Fruit fly (Drosophila melanogaster) whole organism, embryonic: ENCODE measurements around the gene CG2898.

Experiments used
- B-H2 ChIP-seq: fragments of 200-800 bp; sonication (Bioruptor generic); optimal IDR thresholded peaks from 2 replicates; lab custom pipeline; 2018; ENCODE audit warnings: missing biosample characterization, mild to moderate bottlenecking, missing genetic modification characterization
- CG10462 ChIP-seq: fragments of 200-800 bp; sonication (Bioruptor generic); optimal IDR thresholded peaks from 2 replicates; lab custom pipeline; 2016; ENCODE audit warnings: missing biosample characterization, missing genetic modification characterization
- CG10565 ChIP-seq: fragments of 200-800 bp; sonication (Bioruptor generic); optimal IDR thresholded peaks from 3 replicates; lab custom pipeline; 2016; ENCODE audit warnings: missing biosample characterization, mild to moderate bottlenecking, missing genetic modification characterization
- CG11696 ChIP-seq: fragments of 200-800 bp; sonication (Bioruptor generic); IDR thresholded peaks from 2 replicates; pipeline ENCODE4 v1.3.6; 2022; ENCODE audit warnings: missing biosample characterization, missing genetic modification characterization
- CG11723 ChIP-seq: fragments of 200-800 bp; sonication (Bioruptor generic); optimal IDR thresholded peaks from 2 replicates; lab custom pipeline; 2017; ENCODE audit warnings: missing biosample characterization, mild to moderate bottlenecking, missing genetic modification characterization
- CG13424 ChIP-seq: fragments of 200-800 bp; sonication (Bioruptor generic); optimal IDR thresholded peaks from 2 replicates; lab custom pipeline; 2019; ENCODE audit warnings: missing biosample characterization, mild to moderate bottlenecking, missing genetic modification characterization, moderate library complexity
- CG15269 ChIP-seq: fragments of 200-800 bp; sonication (Bioruptor generic); optimal IDR thresholded peaks from 2 replicates; lab custom pipeline; 2018; ENCODE audit warnings: missing biosample characterization, mild to moderate bottlenecking, missing genetic modification characterization, moderate library complexity
- CG15514 ChIP-seq: fragments of 200-800 bp; sonication (Bioruptor generic); optimal IDR thresholded peaks from 3 replicates; lab custom pipeline; 2017; ENCODE audit warnings: missing biosample characterization, missing genetic modification characterization, mild to moderate bottlenecking, moderate library complexity, missing genetic modification reagents
- CG1832 ChIP-seq: fragments of 200-800 bp; sonication (Bioruptor generic); optimal IDR thresholded peaks from 2 replicates; lab custom pipeline; 2017; ENCODE audit warnings: missing biosample characterization, mild to moderate bottlenecking, missing genetic modification characterization, inconsistent platforms
- CG30403 ChIP-seq: fragments of 200-800 bp; sonication (Bioruptor generic); optimal IDR thresholded peaks from 3 replicates; lab custom pipeline; 2016; ENCODE audit warnings: missing biosample characterization, missing genetic modification characterization
- CG3281 ChIP-seq: fragments of 200-800 bp; sonication (Bioruptor generic); optimal IDR thresholded peaks from 3 replicates; lab custom pipeline; 2017; ENCODE audit warnings: missing biosample characterization, mild to moderate bottlenecking, missing genetic modification characterization
- CG4282 ChIP-seq: fragments of 200-800 bp; sonication (Bioruptor generic); optimal IDR thresholded peaks from 2 replicates; lab custom pipeline; 2016; ENCODE audit warnings: missing biosample characterization, missing genetic modification characterization
- CG5245 ChIP-seq: fragments of 200-800 bp; sonication (Bioruptor generic); optimal IDR thresholded peaks from 3 replicates; lab custom pipeline; 2016; ENCODE audit warnings: missing biosample characterization, missing genetic modification characterization
- CG5953 ChIP-seq: fragments of 200-800 bp; sonication (Bioruptor generic); IDR thresholded peaks from 2 replicates; pipeline ENCODE4 v1.3.6; 2022; ENCODE audit warnings: missing biosample characterization, missing genetic modification characterization
- CG6175 ChIP-seq: fragments of 200-800 bp; sonication (Bioruptor generic); IDR thresholded peaks from 3 replicates; pipeline ENCODE4 v1.3.6; 2022; ENCODE audit warnings: missing biosample characterization, missing genetic modification characterization
- CG6813 ChIP-seq: fragments of 200-800 bp; sonication (Bioruptor generic); optimal IDR thresholded peaks from 2 replicates; lab custom pipeline; 2017; ENCODE audit warnings: missing biosample characterization, missing genetic modification characterization, mild to moderate bottlenecking, moderate library complexity, missing genetic modification reagents
- CG6854 ChIP-seq: fragments of 200-800 bp; sonication (Bioruptor generic); optimal IDR thresholded peaks from 3 replicates; lab custom pipeline; 2017; ENCODE audit warnings: missing biosample characterization, mild to moderate bottlenecking, missing genetic modification characterization
- CG7271 ChIP-seq: fragments of 200-800 bp; sonication (Bioruptor generic); optimal IDR thresholded peaks from 2 replicates; lab custom pipeline; 2018; ENCODE audit warnings: missing biosample characterization, mild to moderate bottlenecking, missing genetic modification characterization, moderate library complexity
- CG7963 ChIP-seq: fragments of 200-800 bp; sonication (Bioruptor generic); IDR thresholded peaks from 3 replicates; pipeline ENCODE4 v1.3.6; 2022; ENCODE audit warnings: missing biosample characterization, missing genetic modification characterization; ENCODE audit not compliant: partially characterized antibody
- Chrac-16 ChIP-seq: fragments of 200-800 bp; sonication (Bioruptor generic); optimal IDR thresholded peaks from 3 replicates; lab custom pipeline; 2016; ENCODE audit warnings: missing biosample characterization, missing genetic modification characterization
- ERR ChIP-seq: fragments of 200-800 bp; sonication (Bioruptor generic); optimal IDR thresholded peaks from 2 replicates; lab custom pipeline; 2016; ENCODE audit warnings: missing biosample characterization, missing genetic modification characterization
- Ets65A ChIP-seq: fragments of 200-800 bp; sonication (Bioruptor generic); peaks from one replicate; lab custom pipeline; 2016; ENCODE audit warnings: missing biosample characterization, missing genetic modification characterization
- H2.0 ChIP-seq: fragments of 200-800 bp; sonication (Bioruptor generic); IDR thresholded peaks from 2 replicates; pipeline ENCODE4 v1.3.6; 2022; ENCODE audit warnings: missing biosample characterization, missing genetic modification characterization
- HLHmδ ChIP-seq: fragments of 200-800 bp; sonication (Bioruptor generic); optimal IDR thresholded peaks from 2 replicates; lab custom pipeline; 2018; ENCODE audit warnings: missing biosample characterization, mild to moderate bottlenecking, missing genetic modification characterization, moderate library complexity
- Max ChIP-seq: fragments of 200-800 bp; sonication (Bioruptor generic); optimal IDR thresholded peaks from 2 replicates; lab custom pipeline; 2016; ENCODE audit warnings: missing biosample characterization, mild to moderate bottlenecking, missing genetic modification characterization
- Myb ChIP-seq: fragments of 200-800 bp; sonication (Bioruptor generic); optimal IDR thresholded peaks from 2 replicates; lab custom pipeline; 2016; ENCODE audit warnings: missing biosample characterization, missing genetic modification characterization
- NK7.1 ChIP-seq: fragments of 200-800 bp; sonication (Bioruptor generic); optimal IDR thresholded peaks from 3 replicates; lab custom pipeline; 2016; ENCODE audit warnings: missing biosample characterization, missing genetic modification characterization
- Ptx1 ChIP-seq: fragments of 200-800 bp; sonication (Bioruptor generic); IDR thresholded peaks from 2 replicates; pipeline ENCODE4 v1.3.6; 2022; ENCODE audit warnings: missing biosample characterization, missing genetic modification characterization
- Side ChIP-seq: fragments of 200-800 bp; sonication (Bioruptor generic); optimal IDR thresholded peaks from 2 replicates; lab custom pipeline; 2016; ENCODE audit warnings: missing biosample characterization, missing genetic modification characterization
- Sox102F ChIP-seq: fragments of 200-800 bp; sonication (Bioruptor generic); optimal IDR thresholded peaks from 2 replicates; lab custom pipeline; 2018; ENCODE audit warnings: missing biosample characterization, mild to moderate bottlenecking, missing genetic modification characterization, moderate library complexity
- Spps ChIP-seq: fragments of 200-800 bp; sonication (Bioruptor generic); optimal IDR thresholded peaks from 2 replicates; lab custom pipeline; 2018; ENCODE audit warnings: missing biosample characterization, mild to moderate bottlenecking, missing genetic modification characterization
- YL-1 ChIP-seq: fragments of 200-800 bp; sonication (Bioruptor generic); optimal IDR thresholded peaks from 3 replicates; lab custom pipeline; 2017; ENCODE audit warnings: missing biosample characterization, mild to moderate bottlenecking, missing genetic modification characterization
- amos ChIP-seq: fragments of 200-800 bp; sonication (Bioruptor generic); IDR thresholded peaks from 2 replicates; pipeline ENCODE4 v1.3.6; 2022; ENCODE audit warnings: missing biosample characterization, missing genetic modification characterization; ENCODE audit not compliant: partially characterized antibody
- eve ChIP-seq, 2 experiments: fragments of >200 bp; optimal IDR thresholded peaks; 2 replicates each; lab custom pipeline; 2017; ENCODE audit warnings: missing biosample characterization in 2 of 2, missing genetic modification characterization in 2 of 2
- exex ChIP-seq: fragments of 200-800 bp; sonication (Bioruptor generic); optimal IDR thresholded peaks from 4 replicates; lab custom pipeline; 2018; ENCODE audit warnings: missing biosample characterization, mild to moderate bottlenecking, missing genetic modification characterization, moderate library complexity
- gce ChIP-seq: fragments of 200-800 bp; sonication (Bioruptor generic); IDR thresholded peaks from 3 replicates; pipeline ENCODE4 v1.3.6; 2022; ENCODE audit warnings: missing biosample characterization, missing genetic modification characterization
- gcm ChIP-seq: fragments of 200-800 bp; sonication (Bioruptor generic); optimal IDR thresholded peaks from 2 replicates; lab custom pipeline; 2019; ENCODE audit warnings: missing biosample characterization, mild to moderate bottlenecking, missing genetic modification characterization, moderate library complexity
- her ChIP-seq: fragments of 200-800 bp; sonication (Bioruptor generic); optimal IDR thresholded peaks from 2 replicates; lab custom pipeline; 2016; ENCODE audit warnings: missing biosample characterization, missing genetic modification characterization
- insv ChIP-seq, 2 experiments: fragments of 200-800 bp; sonication (Bioruptor generic); optimal IDR thresholded peaks; 3 replicates each; lab custom pipeline; 2016 to 2018; ENCODE audit warnings: missing biosample characterization in 2 of 2, missing genetic modification characterization in 2 of 2
- mam ChIP-seq: fragments of 200-800 bp; sonication (Bioruptor generic); optimal IDR thresholded peaks from 3 replicates; lab custom pipeline; 2016; ENCODE audit warnings: missing biosample characterization, missing genetic modification characterization
- odd ChIP-seq: fragments of 200-800 bp; sonication (Bioruptor generic); optimal IDR thresholded peaks from 2 replicates; lab custom pipeline; 2017; ENCODE audit warnings: missing biosample characterization, mild to moderate bottlenecking, missing genetic modification characterization
- pfk ChIP-seq: fragments of 200-800 bp; sonication (Bioruptor generic); optimal IDR thresholded peaks from 2 replicates; lab custom pipeline; 2018; ENCODE audit warnings: missing biosample characterization, mild to moderate bottlenecking, missing genetic modification characterization, moderate library complexity
- pho ChIP-seq: fragments of 200-800 bp; sonication (Bioruptor generic); optimal IDR thresholded peaks from 2 replicates; lab custom pipeline; 2016; ENCODE audit warnings: missing biosample characterization, missing genetic modification characterization
- pum ChIP-seq: fragments of 200-800 bp; sonication (Bioruptor generic); optimal IDR thresholded peaks from 2 replicates; lab custom pipeline; 2016; ENCODE audit warnings: missing biosample characterization, missing genetic modification characterization
- ranshi ChIP-seq: fragments of 200-800 bp; sonication (Bioruptor generic); IDR thresholded peaks from 2 replicates; pipeline ENCODE4 v1.3.6; 2022; ENCODE audit warnings: missing biosample characterization, missing genetic modification characterization
- ro ChIP-seq: fragments of 200-800 bp; sonication (Bioruptor generic); IDR thresholded peaks from 2 replicates; pipeline ENCODE4 v1.3.6; 2022; ENCODE audit warnings: missing biosample characterization, missing genetic modification characterization
- sd ChIP-seq: fragments of 200-800 bp; sonication (Bioruptor generic); optimal IDR thresholded peaks from 3 replicates; lab custom pipeline; 2018; ENCODE audit warnings: missing biosample characterization, mild to moderate bottlenecking, missing genetic modification characterization, moderate library complexity
- sr ChIP-seq: fragments of 200-800 bp; sonication (Bioruptor generic); IDR thresholded peaks from 3 replicates; pipeline ENCODE4 v1.3.6; 2022; ENCODE audit warnings: missing biosample characterization, missing genetic modification characterization
- tin ChIP-seq: fragments of 200-800 bp; sonication (Bioruptor generic); optimal IDR thresholded peaks from 3 replicates; lab custom pipeline; 2016; ENCODE audit warnings: missing biosample characterization, missing genetic modification characterization
- tna ChIP-seq: fragments of 200-800 bp; sonication (Bioruptor generic); IDR thresholded peaks from 2 replicates; pipeline ENCODE4 v1.3.6; 2022; ENCODE audit warnings: missing biosample characterization, missing genetic modification characterization; ENCODE audit not compliant: partially characterized antibody
- vnd ChIP-seq: fragments of 200-800 bp; sonication (Bioruptor generic); IDR thresholded peaks from 3 replicates; pipeline ENCODE4 v1.3.6; 2022; ENCODE audit warnings: missing biosample characterization, missing genetic modification characterization; ENCODE audit not compliant: partially characterized antibody

Gene CG2898

dm6 chrX:10385757-10386156 is 10.6 kb downstream of the CG2898 start, which contains the start of the genes Psf3 and flw (continued):
- TF ChIP-seq CG5245 (peak; percentile 4), Spps (no peak), tin (GFP tag; lab: Kevin White, UChicago) (no peak), Max (no peak), Myb (GFP tag; lab: Kevin White, UChicago) (peak; percentile 89), HLHmδ (GFP tag; lab: Kevin White, UChicago) (no peak), B-H2 (GFP tag; lab: Kevin White, UChicago) (peak; percentile 42), CG15514 (GFP tag; lab: Kevin White, UChicago) (peak; percentile 47), Chrac-16 (no peak), ro (GFP tag; lab: Robert Waterston, UW) (no peak), CG5953 (0 out of 2 replicates have a peak, but pooled peaks have one; percentile 34), CG7271 (tag; lab: Kevin White, UChicago) (no peak), Sox102F (GFP tag; lab: Kevin White, UChicago) (no peak), amos (GFP tag; lab: Robert Waterston, UW) (peak; percentile 83), Ptx1 (0 out of 2 replicates have a peak, but pooled peaks have one; percentile 7), tna (peak; percentile 54; the same call in 1 of the 2 replicates), vnd (peak; percentile 49; the same call in 1 of the 3 replicates), CG1832 (GFP tag; lab: Kevin White, UChicago) (no peak), odd (peak; percentile 14), CG11723 (GFP tag; lab: Kevin White, UChicago) (no peak), pfk (GFP tag; lab: Kevin White, UChicago) (peak; percentile 15), insv (GFP tag; optimal IDR thresholded peaks at IDR 0.05; lab: Kevin White, UChicago) (no peak), CG6854 (no peak), mam (GFP tag; lab: Kevin White, UChicago) (peak; percentile 7), YL-1 (peak; percentile 18), CG11696 (no peak), CG6813 (GFP tag; lab: Kevin White, UChicago) (peak; percentile 22), CG30403 (GFP tag; lab: Kevin White, UChicago) (peak; percentile 39), eve (GFP tag; optimal IDR thresholded peaks at IDR 0.05; lab: Kevin White, UChicago) (no peak), CG3281 (GFP tag; lab: Kevin White, UChicago) (no peak), pho (GFP tag; lab: Kevin White, UChicago) (peak; percentile 20), CG15269 (no peak), CG7963 (0 out of 3 replicates have a peak, but pooled peaks have one; percentile 34), CG10462 (GFP tag; lab: Kevin White, UChicago) (no peak), H2.0 (GFP tag; lab: Robert Waterston, UW) (no peak), sr (GFP tag; lab: Robert Waterston, UW) (0 out of 3 replicates have a peak, but pooled peaks have one; percentile 18), Side (GFP tag; lab: Kevin White, UChicago) (peak; percentile 5), NK7.1 (GFP tag; lab: Kevin White, UChicago) (no peak), pum (no peak), CG4282 (no peak), CG10565 (GFP tag; lab: Kevin White, UChicago) (no peak), CG6175 (no peak), Ets65A (GFP tag; lab: Kevin White, UChicago) (peak; percentile 89), sd (tag; lab: Kevin White, UChicago) (no peak), exex (tag; lab: Kevin White, UChicago) (no peak), gce (GFP tag; lab: Robert Waterston, UW) (no peak), ranshi (GFP tag; lab: Robert Waterston, UW) (no peak), gcm (GFP tag; lab: Kevin White, UChicago) (no peak), ERR (GFP tag; lab: Kevin White, UChicago) (peak; percentile 11), her (GFP tag; lab: Kevin White, UChicago) (peak; percentile 20), CG13424 (tag; lab: Kevin White, UChicago) (no peak)
